Fruit fly (Drosophila melanogaster) whole organism, adult: ENCODE data around the gene side-III.

Experiments
- CG33017 ChIP-seq: fragments of 200-800 bp; sonication (Bioruptor generic); optimal IDR thresholded peaks from 2 replicates; lab custom pipeline; 2018; ENCODE audit warnings: missing biosample characterization, mild to moderate bottlenecking, missing genetic modification characterization, moderate library complexity
- CG5204 ChIP-seq: fragments of 200-800 bp; sonication (Bioruptor generic); optimal IDR thresholded peaks from 2 replicates; lab custom pipeline; 2016; ENCODE audit warnings: missing biosample characterization, missing genetic modification characterization
- CG7045 ChIP-seq: fragments of 200-800 bp; sonication (Bioruptor generic); optimal IDR thresholded peaks from 2 replicates; lab custom pipeline; 2017; ENCODE audit warnings: missing biosample characterization, mild to moderate bottlenecking, missing genetic modification characterization
- Crg-1 ChIP-seq: fragments of 200-800 bp; sonication (Bioruptor generic); optimal IDR thresholded peaks from 2 replicates; lab custom pipeline; 2016; ENCODE audit warnings: missing biosample characterization, missing genetic modification characterization
- Hr96 ChIP-seq: fragments of 200-800 bp; sonication (Bioruptor generic); optimal IDR thresholded peaks from 2 replicates; lab custom pipeline; 2016; ENCODE audit warnings: missing biosample characterization, missing genetic modification characterization
- Mnt ChIP-seq: fragments of 200-800 bp; sonication (Bioruptor generic); optimal IDR thresholded peaks from 2 replicates; lab custom pipeline; 2016; ENCODE audit warnings: missing biosample characterization, mild to moderate bottlenecking, missing genetic modification characterization
- bab1 ChIP-seq: fragments of 200-800 bp; sonication (Bioruptor generic); optimal IDR thresholded peaks from 3 replicates; lab custom pipeline; 2019; ENCODE audit warnings: missing biosample characterization, mild to moderate bottlenecking, missing genetic modification characterization, moderate library complexity
- cic ChIP-seq: fragments of 200-800 bp; sonication (Bioruptor generic); optimal IDR thresholded peaks from 2 replicates; lab custom pipeline; 2017; ENCODE audit warnings: missing biosample characterization, mild to moderate bottlenecking, missing genetic modification characterization, moderate library complexity
- cnc ChIP-seq, 2 experiments: fragments of >200 bp; optimal IDR thresholded peaks; 2 replicates each; lab custom pipeline; 2017
- kay ChIP-seq: fragments of 200-800 bp; sonication (Bioruptor generic); peaks from one replicate; lab custom pipeline; 2016; ENCODE audit warnings: missing biosample characterization, missing genetic modification characterization, borderline replicate concordance
- ovo ChIP-seq: fragments of 200-800 bp; sonication (Bioruptor generic); optimal IDR thresholded peaks from 2 replicates; lab custom pipeline; 2016; ENCODE audit warnings: missing biosample characterization, missing genetic modification characterization
- pad ChIP-seq: fragments of 200-800 bp; sonication (Bioruptor generic); optimal IDR thresholded peaks from 3 replicates; lab custom pipeline; 2017; ENCODE audit warnings: missing biosample characterization, missing genetic modification characterization, mild to moderate bottlenecking, moderate library complexity, missing genetic modification reagents
- tj ChIP-seq: fragments of 200-800 bp; sonication (Bioruptor generic); optimal IDR thresholded peaks from 3 replicates; lab custom pipeline; 2017; ENCODE audit warnings: missing biosample characterization, mild to moderate bottlenecking, missing genetic modification characterization, moderate library complexity

DNA sequence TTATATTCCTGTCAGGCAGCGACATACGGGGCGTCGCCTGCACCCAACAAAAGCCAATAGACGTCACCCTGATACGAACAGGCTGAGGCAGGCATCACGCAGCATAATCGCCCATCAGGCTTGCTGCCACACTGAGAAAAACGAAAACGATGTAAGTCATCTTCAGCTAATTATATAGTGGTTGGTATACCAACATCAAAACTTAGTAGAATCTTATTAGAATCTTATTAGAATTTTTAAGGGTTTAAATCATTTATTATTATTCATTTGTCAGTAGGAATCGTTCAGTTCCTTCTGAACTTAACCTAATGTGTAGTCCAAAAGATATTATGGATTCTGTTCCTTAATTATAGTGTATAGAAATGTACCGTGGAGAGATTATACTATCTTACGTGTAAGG, 36.0 kb upstream of the side-III start:
- no peak for TF ChIP-seq tj (GFP tag; lab: Kevin White, UChicago)
- no peak for TF ChIP-seq cnc (optimal IDR thresholded peaks at IDR 0.05; lab: Kevin White, UChicago)
- TF ChIP-seq kay, result no peak
- no peak for TF ChIP-seq CG7045
- TF ChIP-seq Mnt, result no peak
- TF ChIP-seq Crg-1 (GFP tag; lab: Kevin White, UChicago), result no peak
- no peak for TF ChIP-seq bab1 (GFP tag; lab: Kevin White, UChicago)
- TF ChIP-seq CG5204, result no peak
- no peak for TF ChIP-seq pad (GFP tag; lab: Kevin White, UChicago)
- no peak for TF ChIP-seq Hr96 (GFP tag; lab: Kevin White, UChicago)
- no peak for TF ChIP-seq cic (GFP tag; lab: Kevin White, UChicago)
- no peak for TF ChIP-seq ovo (GFP tag; lab: Kevin White, UChicago)
- no peak for TF ChIP-seq CG33017
